Worm (Caenorhabditis elegans) whole organism, L4 larva: ENCODE measurements around the gene ceh-20.

Source experiments
- ZK546.5 ChIP-seq, 2 experiments: sonication (generic microtip); optimal IDR thresholded peaks; 2 replicates each; lab custom pipeline; 2017; ENCODE audit warnings: missing biosample characterization in 2 of 2, missing genetic modification characterization in 2 of 2
- ama-1 ChIP-seq: fragments of 150-350 bp; optimal IDR thresholded peaks from 2 replicates; lab custom pipeline; 2014; ENCODE audit warnings: inconsistent platforms, mixed read lengths
- ceh-32 ChIP-seq: sonication (generic microtip); optimal IDR thresholded peaks from 2 replicates; lab custom pipeline; 2016; ENCODE audit warnings: mild to moderate bottlenecking, missing genetic modification characterization, missing compliant biosample characterization; ENCODE audit not compliant: poor library complexity
- ctbp-1 ChIP-seq: fragments of 200-800 bp; sonication (Bioruptor generic); IDR thresholded peaks from 2 replicates; pipeline ENCODE4 v1.3.6; 2022; ENCODE audit warnings: missing genetic modification reagents, missing genetic modification characterization, missing compliant biosample characterization
- lin-1 ChIP-seq: fragments of 200-800 bp; sonication (Bioruptor generic); IDR thresholded peaks from 2 replicates; pipeline ENCODE4 v1.3.6; 2022; ENCODE audit warnings: missing genetic modification reagents, missing genetic modification characterization, missing compliant biosample characterization
- lin-39 ChIP-seq: fragments of 150-350 bp; optimal IDR thresholded peaks from 2 replicates; lab custom pipeline; 2014; ENCODE audit warnings: missing biosample characterization, missing genetic modification reagents, missing genetic modification characterization

DNA sequence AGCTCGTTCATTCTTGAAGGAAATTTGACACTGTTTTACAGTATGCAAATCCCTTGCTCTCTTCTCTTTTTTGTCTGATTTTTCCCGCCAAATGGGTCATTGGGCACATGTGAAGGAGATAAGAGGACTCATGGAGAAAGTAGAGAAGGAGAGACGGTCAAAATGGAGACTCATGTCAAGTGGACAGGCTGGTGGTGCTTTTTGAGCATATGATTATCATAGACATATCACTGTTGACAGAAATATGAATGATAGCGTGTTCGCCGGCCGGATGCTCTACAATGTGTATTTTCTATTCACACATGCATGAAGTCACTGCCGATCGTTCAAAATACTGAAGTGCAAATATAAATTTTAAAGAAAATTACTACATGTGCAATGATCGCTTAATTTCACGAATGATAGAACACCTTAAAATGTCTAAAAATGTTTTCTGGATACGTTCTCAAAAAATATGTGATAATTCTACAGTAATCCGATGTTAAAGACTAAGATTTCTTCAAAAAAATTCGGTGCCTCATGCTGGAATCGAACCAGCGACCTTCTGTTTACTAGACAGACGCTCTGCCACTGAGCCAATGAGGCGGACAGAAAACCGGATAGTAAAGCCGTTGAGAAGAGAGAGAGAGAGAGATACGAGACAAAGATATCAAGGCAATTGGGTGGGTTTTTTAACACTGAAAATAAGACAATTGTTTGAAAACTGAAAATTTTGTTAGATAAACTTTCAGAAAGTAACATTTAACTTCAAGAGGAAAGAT lies 50.5 kb downstream of the ceh-20 start:
- no peak for TF ChIP-seq ceh-32 (tag; lab: Kevin White, UChicago)
- TF ChIP-seq lin-1: peak; percentile 54; the same call in 1 of the 2 replicates
- TF ChIP-seq lin-39 (tag; lab: Kevin White, UChicago): no peak
- TF ChIP-seq ctbp-1 (GFP tag; lab: Robert Waterston, UW): peak; percentile 60; the same call in 1 of the 2 replicates
- no peak for TF ChIP-seq ZK546.5 (tag; optimal IDR thresholded peaks at IDR 0.05; lab: Kevin White, UChicago)
- no peak for TF ChIP-seq ama-1 (lab: Kevin White, UChicago)
